Fruit fly (Drosophila melanogaster) whole organism, embryonic: Measurements from ENCODE around the gene PNKP.

Experiments used
- Ada2b ChIP-seq: fragments of 200-800 bp; sonication (Bioruptor generic); IDR thresholded peaks from 2 replicates; pipeline ENCODE4 v1.3.6; 2022; ENCODE audit warnings: missing biosample characterization, missing genetic modification characterization
- BtbVII ChIP-seq: fragments of 200-800 bp; sonication (Bioruptor generic); optimal IDR thresholded peaks from 3 replicates; lab custom pipeline; 2017; ENCODE audit warnings: missing biosample characterization, mild to moderate bottlenecking, missing genetic modification characterization
- CG10267 ChIP-seq: fragments of 200-800 bp; sonication (Bioruptor generic); optimal IDR thresholded peaks from 2 replicates; lab custom pipeline; 2018; ENCODE audit warnings: missing biosample characterization, mild to moderate bottlenecking, missing genetic modification characterization, moderate library complexity
- CG15073 ChIP-seq: fragments of 200-800 bp; sonication (Bioruptor generic); optimal IDR thresholded peaks from 2 replicates; lab custom pipeline; 2016; ENCODE audit warnings: missing biosample characterization, missing genetic modification characterization
- CG15269 ChIP-seq: fragments of 200-800 bp; sonication (Bioruptor generic); optimal IDR thresholded peaks from 2 replicates; lab custom pipeline; 2018; ENCODE audit warnings: missing biosample characterization, mild to moderate bottlenecking, missing genetic modification characterization, moderate library complexity
- CG15479 ChIP-seq: fragments of 200-800 bp; sonication (Bioruptor generic); optimal IDR thresholded peaks from 3 replicates; lab custom pipeline; 2019; ENCODE audit warnings: missing biosample characterization, mild to moderate bottlenecking, missing genetic modification characterization, moderate library complexity
- CG17359 ChIP-seq: fragments of 200-800 bp; sonication (Bioruptor generic); optimal IDR thresholded peaks from 3 replicates; lab custom pipeline; 2018; ENCODE audit warnings: missing biosample characterization, mild to moderate bottlenecking, missing genetic modification characterization, moderate library complexity
- CG3163 ChIP-seq: fragments of 200-800 bp; sonication (Bioruptor generic); optimal IDR thresholded peaks from 3 replicates; lab custom pipeline; 2016; ENCODE audit warnings: missing biosample characterization, missing genetic modification characterization
- CG32767 ChIP-seq: fragments of 200-800 bp; sonication (Bioruptor generic); IDR thresholded peaks from 2 replicates; pipeline ENCODE4 v1.3.6; 2022; ENCODE audit warnings: missing biosample characterization, missing genetic modification characterization
- CG33213 ChIP-seq: fragments of 200-800 bp; sonication (Bioruptor generic); optimal IDR thresholded peaks from 3 replicates; lab custom pipeline; 2016; ENCODE audit warnings: missing biosample characterization, missing genetic modification characterization
- CG34224 ChIP-seq: fragments of 200-800 bp; sonication (Bioruptor generic); IDR thresholded peaks from 3 replicates; pipeline ENCODE4 v1.3.6; 2022; ENCODE audit warnings: missing biosample characterization, missing genetic modification characterization; ENCODE audit not compliant: partially characterized antibody
- CG34376 ChIP-seq: fragments of 200-800 bp; sonication (Bioruptor generic); optimal IDR thresholded peaks from 2 replicates; lab custom pipeline; 2018; ENCODE audit warnings: missing biosample characterization, mild to moderate bottlenecking, missing genetic modification characterization
- CG3838 ChIP-seq: fragments of 200-800 bp; sonication (Bioruptor generic); optimal IDR thresholded peaks from 3 replicates; lab custom pipeline; 2016; ENCODE audit warnings: missing biosample characterization, missing genetic modification characterization
- CG4707 ChIP-seq: fragments of 200-800 bp; sonication (Bioruptor generic); optimal IDR thresholded peaks from 2 replicates; lab custom pipeline; 2018; ENCODE audit warnings: missing biosample characterization, mild to moderate bottlenecking, missing genetic modification characterization, moderate library complexity
- CG8281 ChIP-seq: fragments of 200-800 bp; sonication (Bioruptor generic); optimal IDR thresholded peaks from 2 replicates; lab custom pipeline; 2018; ENCODE audit warnings: missing biosample characterization, mild to moderate bottlenecking, missing genetic modification characterization, moderate library complexity
- CG8944 ChIP-seq: fragments of 200-800 bp; sonication (Bioruptor generic); optimal IDR thresholded peaks from 3 replicates; lab custom pipeline; 2016; ENCODE audit warnings: missing biosample characterization, missing genetic modification characterization
- CG9215 ChIP-seq: fragments of 200-800 bp; sonication (Bioruptor generic); IDR thresholded peaks from 2 replicates; pipeline ENCODE4 v1.3.6; 2022; ENCODE audit warnings: missing biosample characterization, missing genetic modification characterization
- Dip2 ChIP-seq: fragments of 200-800 bp; sonication (Bioruptor generic); IDR thresholded peaks from 2 replicates; pipeline ENCODE4 v1.3.6; 2022; ENCODE audit warnings: missing biosample characterization, missing genetic modification characterization
- Ets97D ChIP-seq: fragments of 200-800 bp; sonication (Bioruptor generic); optimal IDR thresholded peaks from 3 replicates; lab custom pipeline; 2016; ENCODE audit warnings: missing biosample characterization, missing genetic modification characterization
- HLH3B ChIP-seq: fragments of 200-800 bp; sonication (Bioruptor generic); IDR thresholded peaks from 2 replicates; pipeline ENCODE4 v1.3.6; 2022; ENCODE audit warnings: missing biosample characterization, missing genetic modification characterization
- HLH4C ChIP-seq: fragments of 200-800 bp; sonication (Bioruptor generic); IDR thresholded peaks from 3 replicates; pipeline ENCODE4 v1.3.6; 2022; ENCODE audit warnings: missing biosample characterization, missing genetic modification characterization; ENCODE audit not compliant: partially characterized antibody
- HLHmδ ChIP-seq: fragments of 200-800 bp; sonication (Bioruptor generic); optimal IDR thresholded peaks from 2 replicates; lab custom pipeline; 2018; ENCODE audit warnings: missing biosample characterization, mild to moderate bottlenecking, missing genetic modification characterization, moderate library complexity
- Med ChIP-seq: fragments of 200-800 bp; sonication (Bioruptor generic); peaks from one replicate; lab custom pipeline; 2016; ENCODE audit warnings: missing biosample characterization, missing genetic modification characterization, mild to moderate bottlenecking, inconsistent platforms, moderate library complexity
- Mrtf ChIP-seq: fragments of 200-800 bp; sonication (Bioruptor generic); IDR thresholded peaks from 3 replicates; pipeline ENCODE4 v1.3.6; 2022; ENCODE audit warnings: missing biosample characterization, missing genetic modification characterization
- NC2α ChIP-seq: fragments of 200-800 bp; sonication (Bioruptor generic); optimal IDR thresholded peaks from 2 replicates; lab custom pipeline; 2016; ENCODE audit warnings: missing biosample characterization, missing genetic modification characterization
- Nf-YC ChIP-seq: fragments of 200-800 bp; optimal IDR thresholded peaks from 3 replicates; lab custom pipeline; 2019; ENCODE audit warnings: missing biosample characterization, mild to moderate bottlenecking, missing genetic modification characterization, moderate library complexity
- Pdp1 ChIP-seq, 2 experiments: fragments of 200-800 bp; sonication (Bioruptor generic); optimal IDR thresholded peaks; 3 replicates each; lab custom pipeline; 2016; ENCODE audit warnings: missing biosample characterization in 2 of 2, missing genetic modification characterization in 2 of 2, mild to moderate bottlenecking in 1 of 2, moderate library complexity in 1 of 2
- Sry-δ ChIP-seq: fragments of 200-800 bp; sonication (Bioruptor generic); optimal IDR thresholded peaks from 2 replicates; lab custom pipeline; 2016; ENCODE audit warnings: missing biosample characterization, missing genetic modification characterization
- cas ChIP-seq: fragments of 200-800 bp; sonication (Bioruptor generic); IDR thresholded peaks from 2 replicates; pipeline ENCODE4 v1.3.6; 2022; ENCODE audit warnings: missing biosample characterization, missing genetic modification characterization
- crc ChIP-seq: fragments of 200-800 bp; sonication (Bioruptor generic); optimal IDR thresholded peaks from 2 replicates; lab custom pipeline; 2016; ENCODE audit warnings: missing biosample characterization, missing genetic modification characterization
- emc ChIP-seq: fragments of 200-800 bp; sonication (Bioruptor generic); optimal IDR thresholded peaks from 2 replicates; lab custom pipeline; 2016; ENCODE audit warnings: missing biosample characterization, missing genetic modification characterization
- ewg ChIP-seq: fragments of 200-800 bp; sonication (Bioruptor generic); optimal IDR thresholded peaks from 3 replicates; lab custom pipeline; 2017; ENCODE audit warnings: mild to moderate bottlenecking, missing biosample characterization, missing genetic modification reagents, missing genetic modification characterization
- fu2 ChIP-seq: fragments of 200-800 bp; sonication (Bioruptor generic); optimal IDR thresholded peaks from 2 replicates; lab custom pipeline; 2016; ENCODE audit warnings: missing biosample characterization, missing genetic modification characterization
- grau ChIP-seq: fragments of 200-800 bp; optimal IDR thresholded peaks from 3 replicates; lab custom pipeline; 2019; ENCODE audit warnings: missing biosample characterization, mild to moderate bottlenecking, missing genetic modification characterization, moderate library complexity
- gsb-n ChIP-seq: fragments of 200-800 bp; sonication (Bioruptor generic); optimal IDR thresholded peaks from 3 replicates; lab custom pipeline; 2018; ENCODE audit warnings: missing biosample characterization, mild to moderate bottlenecking, missing genetic modification characterization
- hb ChIP-seq: fragments of 200-800 bp; sonication (Bioruptor generic); IDR thresholded peaks from 3 replicates; pipeline ENCODE4 v1.3.6; 2022; ENCODE audit warnings: missing biosample characterization, missing genetic modification characterization; ENCODE audit not compliant: partially characterized antibody
- her ChIP-seq: fragments of 200-800 bp; sonication (Bioruptor generic); optimal IDR thresholded peaks from 2 replicates; lab custom pipeline; 2016; ENCODE audit warnings: missing biosample characterization, missing genetic modification characterization
- hkb ChIP-seq, 2 experiments: fragments of 200-800 bp in 1 of 2; fragments of >200 bp in 1 of 2; sonication (Bioruptor generic) in 1 of 2; IDR thresholded peaks in 1 of 2; optimal IDR thresholded peaks in 1 of 2; 2 replicates each; pipeline versions ENCODE4 v1.3.6 to Lab custom; 2017 to 2022; ENCODE audit warnings: missing biosample characterization in 1 of 2, missing genetic modification characterization in 1 of 2
- jigr1 ChIP-seq: fragments of 200-800 bp; sonication (Bioruptor generic); IDR thresholded peaks from 3 replicates; pipeline ENCODE4 v1.3.6; 2022; ENCODE audit warnings: missing biosample characterization, missing genetic modification characterization
- kah ChIP-seq: fragments of 200-800 bp; sonication (Bioruptor generic); optimal IDR thresholded peaks from 2 replicates; lab custom pipeline; 2018; ENCODE audit warnings: missing biosample characterization, mild to moderate bottlenecking, missing genetic modification characterization
- p53 ChIP-seq: fragments of 200-800 bp; sonication (Bioruptor generic); optimal IDR thresholded peaks from 2 replicates; lab custom pipeline; 2016; ENCODE audit warnings: missing biosample characterization, missing genetic modification characterization
- pb ChIP-seq: fragments of 200-800 bp; sonication (Bioruptor generic); optimal IDR thresholded peaks from 3 replicates; lab custom pipeline; 2016; ENCODE audit warnings: missing biosample characterization, missing genetic modification characterization
- schlank ChIP-seq: fragments of 200-800 bp; sonication (Bioruptor generic); optimal IDR thresholded peaks from 2 replicates; lab custom pipeline; 2018; ENCODE audit warnings: missing biosample characterization, mild to moderate bottlenecking, missing genetic modification characterization
- sens ChIP-seq: fragments of 200-800 bp; sonication (Bioruptor generic); peaks from one replicate; lab custom pipeline; 2016; ENCODE audit warnings: missing biosample characterization, missing genetic modification characterization
- stwl ChIP-seq: fragments of 200-800 bp; sonication (Bioruptor generic); optimal IDR thresholded peaks from 3 replicates; lab custom pipeline; 2018; ENCODE audit warnings: missing biosample characterization, mild to moderate bottlenecking, missing genetic modification characterization, moderate library complexity
- sug ChIP-seq: fragments of 200-800 bp; optimal IDR thresholded peaks from 2 replicates; lab custom pipeline; 2019; ENCODE audit warnings: missing biosample characterization, mild to moderate bottlenecking, missing genetic modification characterization, moderate library complexity
- tio ChIP-seq: fragments of 200-800 bp; sonication (Bioruptor generic); optimal IDR thresholded peaks from 2 replicates; lab custom pipeline; 2017; ENCODE audit warnings: missing biosample characterization, missing genetic modification characterization, inconsistent platforms
- tna ChIP-seq: fragments of 200-800 bp; sonication (Bioruptor generic); IDR thresholded peaks from 2 replicates; pipeline ENCODE4 v1.3.6; 2022; ENCODE audit warnings: missing biosample characterization, missing genetic modification characterization; ENCODE audit not compliant: partially characterized antibody
- ttk ChIP-seq: fragments of 200-800 bp; sonication (Bioruptor generic); IDR thresholded peaks from 2 replicates; pipeline ENCODE4 v2.1.2; 2022; ENCODE audit warnings: missing biosample characterization, missing genetic modification characterization
- zfh1 ChIP-seq: fragments of 200-800 bp; sonication (Bioruptor generic); IDR thresholded peaks from 3 replicates; pipeline ENCODE4 v1.3.6; 2022; ENCODE audit warnings: missing biosample characterization, missing genetic modification characterization

Gene PNKP

DNA sequence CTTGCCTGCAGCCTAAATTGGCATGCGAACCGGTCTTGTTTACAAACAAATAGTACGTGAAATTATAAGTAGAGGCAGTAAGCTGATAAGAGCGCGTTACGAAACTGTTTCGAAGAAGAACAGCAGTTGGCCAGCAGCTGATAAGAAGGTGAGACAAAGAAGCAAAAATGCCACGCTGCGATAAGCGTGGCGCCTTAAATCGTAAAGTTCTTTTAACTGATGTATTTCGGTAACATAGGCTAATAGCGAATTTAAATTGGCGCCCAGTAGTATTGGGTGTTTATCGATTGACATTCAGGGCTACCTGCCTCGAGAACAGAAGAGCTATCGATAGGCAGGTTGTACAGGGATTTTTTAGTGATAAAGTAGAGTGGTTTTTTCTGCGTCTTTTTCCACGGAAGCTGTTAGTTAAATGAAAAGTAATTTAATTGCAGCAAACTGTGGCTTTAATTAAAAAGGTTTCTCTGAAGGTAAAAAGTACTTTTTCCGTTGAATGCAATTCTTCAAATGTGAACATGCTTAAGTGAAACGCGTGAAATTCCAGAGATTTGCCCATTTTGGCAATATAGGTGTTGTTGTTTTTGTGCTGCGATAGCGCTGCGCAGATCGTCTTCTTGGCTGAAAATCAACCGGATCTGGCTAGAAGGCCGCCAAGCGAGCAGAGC is 13.4 kb upstream of the PNKP start, which contains the start of gene stck (continued):
- TF ChIP-seq NC2α = no peak
- peak; percentile 70 for TF ChIP-seq tna (GFP tag; lab: Robert Waterston, UW)
- TF ChIP-seq CG15073 (GFP tag; lab: Kevin White, UChicago) = no peak
- TF ChIP-seq CG8944 (GFP tag; lab: Kevin White, UChicago) = no peak
- TF ChIP-seq pb = no peak
- no peak for TF ChIP-seq emc (GFP tag; lab: Kevin White, UChicago)
- TF ChIP-seq HLHmδ (GFP tag; lab: Kevin White, UChicago) = no peak
- TF ChIP-seq fu2 = peak; percentile 26
- no peak for TF ChIP-seq zfh1
- TF ChIP-seq HLH4C = peak; percentile 76
- TF ChIP-seq CG3163 (GFP tag; lab: Kevin White, UChicago) = no peak
- TF ChIP-seq ttk (GFP tag; lab: Robert Waterston, UW) = no peak
- no peak for TF ChIP-seq CG8281 (tag; lab: Kevin White, UChicago)
- TF ChIP-seq tio (GFP tag; lab: Kevin White, UChicago) = no peak
- TF ChIP-seq gsb-n = no peak
- TF ChIP-seq CG10267 (tag; lab: Kevin White, UChicago) = peak; percentile 14
- peak; percentile 63 for TF ChIP-seq hkb (optimal IDR thresholded peaks at IDR 0.05; lab: Kevin White, UChicago)
- no peak for TF ChIP-seq hkb (GFP tag; IDR thresholded peaks at IDR 0.05; lab: Robert Waterston, UW)
- peak; percentile 25 for TF ChIP-seq schlank
- TF ChIP-seq ewg (GFP tag; lab: Kevin White, UChicago) = peak; percentile 34
- peak; percentile 61 for TF ChIP-seq CG34224 (GFP tag; lab: Robert Waterston, UW)
- no peak for TF ChIP-seq Ada2b (GFP tag; lab: Robert Waterston, UW)
- TF ChIP-seq CG4707 (GFP tag; lab: Kevin White, UChicago) = no peak
- no peak for TF ChIP-seq CG17359
- TF ChIP-seq cas (GFP tag; lab: Robert Waterston, UW) = no peak
- TF ChIP-seq sug (tag; lab: Kevin White, UChicago) = peak; percentile 76
- TF ChIP-seq CG3838 (GFP tag; lab: Kevin White, UChicago) = no peak
- peak; percentile 70 for TF ChIP-seq Ets97D (GFP tag; lab: Kevin White, UChicago)
- TF ChIP-seq CG32767 (GFP tag; lab: Robert Waterston, UW) = no peak
- TF ChIP-seq hb = no peak
- peak; percentile 81 for TF ChIP-seq CG34376 (GFP tag; lab: Kevin White, UChicago)
- TF ChIP-seq CG15479 = no peak
- TF ChIP-seq HLH3B = no peak
- TF ChIP-seq stwl (tag; lab: Kevin White, UChicago) = peak; percentile 31
- TF ChIP-seq jigr1 (GFP tag; lab: Robert Waterston, UW) = no peak
- TF ChIP-seq Med (GFP tag; lab: Kevin White, UChicago) = peak; percentile 64
- TF ChIP-seq CG15269 (tag; lab: Kevin White, UChicago) = no peak
- TF ChIP-seq sens (GFP tag; lab: Kevin White, UChicago) = peak; percentile 58
- no peak for TF ChIP-seq Mrtf (GFP tag; lab: Robert Waterston, UW)
- no peak for TF ChIP-seq her (GFP tag; lab: Kevin White, UChicago)
- TF ChIP-seq kah (GFP tag; lab: Kevin White, UChicago) = no peak
- no peak for TF ChIP-seq CG33213 (GFP tag; lab: Kevin White, UChicago)
- no peak for TF ChIP-seq Nf-YC (tag; lab: Kevin White, UChicago)
- TF ChIP-seq Sry-δ (GFP tag; lab: Kevin White, UChicago) = peak; percentile 79
- no peak for TF ChIP-seq crc (GFP tag; lab: Kevin White, UChicago)
- TF ChIP-seq Pdp1 (GFP tag; optimal IDR thresholded peaks at IDR 0.05; lab: Kevin White, UChicago) = peak in 1 of 2 experiments; percentile 91
- TF ChIP-seq CG9215 = no peak
- no peak for TF ChIP-seq p53 (GFP tag; lab: Kevin White, UChicago)
- no peak for TF ChIP-seq grau (tag; lab: Kevin White, UChicago)
- no peak for TF ChIP-seq BtbVII (GFP tag; lab: Kevin White, UChicago)
- no peak for TF ChIP-seq Dip2 (GFP tag; lab: Robert Waterston, UW)
